Worm (Caenorhabditis elegans): Measurements from ENCODE around the gene ceh-91.

DNA sequence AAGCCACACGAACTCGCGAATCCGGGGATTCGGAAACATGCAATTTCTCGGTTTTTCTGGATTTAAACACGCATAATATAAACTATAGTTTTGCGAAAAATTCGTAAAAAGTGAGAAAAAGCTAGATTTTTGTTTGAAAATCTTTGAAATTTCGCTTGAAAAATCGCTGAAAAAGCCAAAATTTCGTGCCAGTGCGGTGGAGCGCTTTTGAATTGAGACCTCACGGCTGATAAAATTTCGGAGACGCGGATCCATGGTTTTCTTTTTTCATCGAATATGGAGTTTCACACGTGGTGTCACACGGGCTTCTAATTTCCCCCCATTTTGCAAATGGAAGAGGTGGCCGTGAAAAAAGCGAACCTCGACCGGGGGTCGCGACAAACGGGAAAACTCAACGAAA is 26.3 kb upstream of the ceh-91 start:
- TF ChIP-seq somi-1 (GFP tag; optimal IDR thresholded peaks at IDR 0.05) (no peak), dox-1 (GFP tag; IDR thresholded peaks at IDR 0.05) (no peak), Y53G8AR.9 (GFP tag; conservative IDR thresholded peaks at IDR 0.05) (no peak), ceh-100 (GFP tag; IDR thresholded peaks at IDR 0.05) (peak; percentile 85), snpc-4 (GFP tag; optimal IDR thresholded peaks at IDR 0.05) (no peak), snpc-4 (tag; optimal IDR thresholded peaks at IDR 0.05) (no peak), egrh-3 (GFP tag; IDR thresholded peaks at IDR 0.05) (no peak)
